Worm (Caenorhabditis elegans) whole organism, young adult: ENCODE measurements around the gene F08H9.4.
A peak's percentile ranks its signal among the peaks of the same experiment; 100 is the strongest.

Source experiments
- B0261.1 ChIP-seq: sonication (generic microtip); optimal IDR thresholded peaks from 2 replicates; lab custom pipeline; 2016; ENCODE audit warnings: mild to moderate bottlenecking, missing genetic modification characterization, moderate library complexity, missing compliant biosample characterization
- F22D6.2 ChIP-seq: sonication (generic microtip); optimal IDR thresholded peaks from 2 replicates; lab custom pipeline; 2016; ENCODE audit warnings: mild to moderate bottlenecking, missing genetic modification characterization, missing compliant biosample characterization
- F23B12.7 ChIP-seq: sonication (generic microtip); optimal IDR thresholded peaks from 2 replicates; lab custom pipeline; 2017; ENCODE audit warnings: missing genetic modification characterization, mild to moderate bottlenecking, missing compliant biosample characterization, antibody characterized with exemption, moderate library complexity; ENCODE audit not compliant: insufficient read depth
- F39B2.1 ChIP-seq: fragments of 200-800 bp; sonication (Bioruptor generic); IDR thresholded peaks from 2 replicates; pipeline ENCODE4 v1.3.6; 2022; ENCODE audit warnings: missing genetic modification reagents, missing genetic modification characterization, missing compliant biosample characterization
- F49E8.2 ChIP-seq: sonication (generic microtip); optimal IDR thresholded peaks from 3 replicates; lab custom pipeline; 2017; ENCODE audit warnings: missing genetic modification characterization, mild to moderate bottlenecking, missing compliant biosample characterization, antibody characterized with exemption, moderate library complexity; ENCODE audit not compliant: insufficient read depth
- F55B11.4 ChIP-seq: sonication (generic microtip); optimal IDR thresholded peaks from 2 replicates; lab custom pipeline; 2016; ENCODE audit warnings: missing compliant biosample characterization, missing genetic modification characterization, borderline replicate concordance; ENCODE audit not compliant: insufficient read depth
- K11D2.4 ChIP-seq: fragments of 200-800 bp; sonication (Bioruptor generic); IDR thresholded peaks from 2 replicates; pipeline ENCODE4 v1.3.6; 2022; ENCODE audit warnings: missing genetic modification reagents, missing genetic modification characterization, missing compliant biosample characterization
- K12H6.12 ChIP-seq: fragments of 200-800 bp; sonication (Bioruptor generic); optimal IDR thresholded peaks from 2 replicates; lab custom pipeline; 2018; ENCODE audit warnings: mild to moderate bottlenecking, missing genetic modification characterization, missing compliant biosample characterization
- T07F8.4 ChIP-seq: sonication (generic microtip); optimal IDR thresholded peaks from 2 replicates; lab custom pipeline; 2016; ENCODE audit warnings: mild to moderate bottlenecking, missing genetic modification characterization, moderate library complexity, missing compliant biosample characterization
- Y56A3A.18 ChIP-seq: fragments of 200-800 bp; sonication (Bioruptor generic); IDR thresholded peaks from 2 replicates; pipeline ENCODE4 v1.3.6; 2022; ENCODE audit warnings: missing genetic modification reagents, missing genetic modification characterization, missing compliant biosample characterization
- Y67H2A.10 ChIP-seq: fragments of 200-800 bp; sonication (Bioruptor generic); conservative IDR thresholded peaks from 2 replicates; pipeline ENCODE4 v1.3.6; 2022; ENCODE audit warnings: missing genetic modification reagents, missing genetic modification characterization, missing compliant biosample characterization
- attf-5 ChIP-seq: fragments of 200-800 bp; sonication (Bioruptor generic); optimal IDR thresholded peaks from 2 replicates; lab custom pipeline; 2018; ENCODE audit warnings: mild to moderate bottlenecking, missing genetic modification characterization, missing compliant biosample characterization
- chd-7 ChIP-seq: sonication (generic microtip); optimal IDR thresholded peaks from 2 replicates; lab custom pipeline; 2016; ENCODE audit warnings: mild to moderate bottlenecking, missing genetic modification characterization, moderate library complexity, missing compliant biosample characterization
- die-1 ChIP-seq: sonication (generic microtip); optimal IDR thresholded peaks from 2 replicates; lab custom pipeline; 2016; ENCODE audit warnings: missing genotype, mild to moderate bottlenecking, missing genetic modification characterization, missing compliant biosample characterization
- dox-1 ChIP-seq: fragments of 200-800 bp; sonication (Bioruptor generic); IDR thresholded peaks from 2 replicates; pipeline ENCODE4 v1.3.6; 2022; ENCODE audit warnings: missing genetic modification reagents, missing genetic modification characterization, missing compliant biosample characterization
- dpff-1 ChIP-seq: sonication (generic microtip); optimal IDR thresholded peaks from 2 replicates; lab custom pipeline; 2017; ENCODE audit warnings: mild to moderate bottlenecking, missing genetic modification characterization, missing compliant biosample characterization
- efl-1 ChIP-seq: fragments of 150-350 bp; optimal IDR thresholded peaks from 2 replicates; lab custom pipeline; 2014; ENCODE audit warnings: missing biosample characterization, missing genetic modification reagents, missing genetic modification characterization
- egl-18 ChIP-seq: fragments of 200-800 bp; sonication (Bioruptor generic); IDR thresholded peaks from 2 replicates; pipeline ENCODE4 v1.3.6; 2022; ENCODE audit warnings: missing genetic modification reagents, missing genetic modification characterization, missing compliant biosample characterization
- egl-44 ChIP-seq: fragments of 200-800 bp; sonication (Bioruptor generic); IDR thresholded peaks from 2 replicates; pipeline ENCODE4 v1.3.6; 2022; ENCODE audit warnings: missing genetic modification reagents, missing genetic modification characterization, missing compliant biosample characterization
- egrh-3 ChIP-seq: fragments of 200-800 bp; sonication (Bioruptor generic); IDR thresholded peaks from 2 replicates; pipeline ENCODE4 v1.3.6; 2022; ENCODE audit warnings: missing genetic modification reagents, missing genetic modification characterization, missing compliant biosample characterization
- ekl-4 ChIP-seq: fragments of 200-800 bp; sonication (Bioruptor generic); IDR thresholded peaks from 2 replicates; pipeline ENCODE4 v1.3.6; 2022; ENCODE audit warnings: missing genetic modification reagents, missing genetic modification characterization, missing compliant biosample characterization
- ets-4 ChIP-seq: fragments of 200-800 bp; sonication (Bioruptor generic); optimal IDR thresholded peaks from 2 replicates; lab custom pipeline; 2018; ENCODE audit warnings: mild to moderate bottlenecking, missing genetic modification characterization, missing compliant biosample characterization
- gei-17 ChIP-seq: fragments of 200-800 bp; sonication (Bioruptor generic); optimal IDR thresholded peaks from 2 replicates; lab custom pipeline; 2018; ENCODE audit warnings: mild to moderate bottlenecking, missing genetic modification characterization, missing compliant biosample characterization
- hlh-12 ChIP-seq: sonication (generic microtip); optimal IDR thresholded peaks from 2 replicates; lab custom pipeline; 2016; ENCODE audit warnings: missing genetic modification characterization, missing compliant biosample characterization
- hmg-1.2 ChIP-seq: fragments of 200-800 bp; sonication (Bioruptor generic); IDR thresholded peaks from 2 replicates; pipeline ENCODE4 v1.3.6; 2022; ENCODE audit warnings: missing genetic modification reagents, missing genetic modification characterization, missing compliant biosample characterization
- hrde-1 ChIP-seq: sonication (generic microtip); optimal IDR thresholded peaks from 2 replicates; lab custom pipeline; 2016; ENCODE audit warnings: missing genetic modification characterization, mild to moderate bottlenecking, missing compliant biosample characterization, moderate library complexity, missing genotype, missing genetic modification reagents, borderline replicate concordance
- hsf-1 ChIP-seq: fragments of 200-800 bp; sonication (Bioruptor generic); IDR thresholded peaks from 2 replicates; pipeline ENCODE4 v1.3.6; 2022; ENCODE audit warnings: missing genetic modification reagents, missing genetic modification characterization, missing compliant biosample characterization
- lag-1 ChIP-seq: fragments of 200-800 bp; sonication (Bioruptor generic); IDR thresholded peaks from 2 replicates; pipeline ENCODE4 v1.3.6; 2022; ENCODE audit warnings: missing genetic modification reagents, missing genetic modification characterization, missing compliant biosample characterization
- let-607 ChIP-seq, 2 experiments: fragments of 200-800 bp in 1 of 2; sonication (Bioruptor generic) in 1 of 2; sonication (generic microtip) in 1 of 2; optimal IDR thresholded peaks; 2 replicates each; lab custom pipeline; 2016 to 2018; ENCODE audit warnings: mild to moderate bottlenecking in 2 of 2, missing compliant biosample characterization in 2 of 2, missing genetic modification characterization in 2 of 2, moderate library complexity in 2 of 2, missing genotype in 1 of 2
- lin-35 ChIP-seq, 3 experiments: fragments of 150-350 bp in 2 of 3; sonication (generic microtip) in 1 of 3; optimal IDR thresholded peaks; 2 replicates each; lab custom pipeline; 2014 to 2018; ENCODE audit warnings: missing biosample characterization in 3 of 3, missing genetic modification characterization in 3 of 3, missing genetic modification reagents in 3 of 3
- lin-54 ChIP-seq: fragments of 200-800 bp; sonication (Bioruptor generic); optimal IDR thresholded peaks from 2 replicates; lab custom pipeline; 2018; ENCODE audit warnings: mild to moderate bottlenecking, missing genetic modification characterization, missing compliant biosample characterization
- madf-3 ChIP-seq: fragments of 200-800 bp; sonication (Bioruptor generic); IDR thresholded peaks from 2 replicates; pipeline ENCODE4 v1.3.6; 2022; ENCODE audit warnings: missing genetic modification reagents, missing genetic modification characterization, missing compliant biosample characterization
- madf-6 ChIP-seq: fragments of 200-800 bp; sonication (Bioruptor generic); IDR thresholded peaks from 2 replicates; pipeline ENCODE4 v1.3.6; 2022; ENCODE audit warnings: missing genetic modification reagents, missing genetic modification characterization, missing compliant biosample characterization
- mcd-1 ChIP-seq: fragments of 200-800 bp; sonication (Bioruptor generic); IDR thresholded peaks from 2 replicates; pipeline ENCODE4 v1.3.6; 2022; ENCODE audit warnings: missing genetic modification reagents, missing genetic modification characterization, missing compliant biosample characterization
- mes-4 ChIP-seq: sonication (generic microtip); optimal IDR thresholded peaks from 2 replicates; lab custom pipeline; 2016; ENCODE audit warnings: missing genotype, missing genetic modification characterization, missing compliant biosample characterization
- nfya-2 ChIP-seq: fragments of 200-800 bp; sonication (Bioruptor generic); IDR thresholded peaks from 2 replicates; pipeline ENCODE4 v1.3.6; 2022; ENCODE audit warnings: missing genetic modification reagents, missing genetic modification characterization, missing compliant biosample characterization
- pbrm-1 ChIP-seq: fragments of 200-800 bp; sonication (Bioruptor generic); IDR thresholded peaks from 2 replicates; pipeline ENCODE4 v1.3.6; 2022; ENCODE audit warnings: missing genetic modification reagents, missing genetic modification characterization, missing compliant biosample characterization
- sea-2 ChIP-seq: fragments of 200-800 bp; sonication (Bioruptor generic); IDR thresholded peaks from 2 replicates; pipeline ENCODE4 v1.3.6; 2022; ENCODE audit warnings: missing genetic modification characterization, missing compliant biosample characterization
- snpc-1.3 ChIP-seq: sonication (generic microtip); optimal IDR thresholded peaks from 2 replicates; lab custom pipeline; 2017; ENCODE audit warnings: missing genetic modification characterization, mild to moderate bottlenecking, missing compliant biosample characterization, antibody characterized with exemption, moderate library complexity, missing genotype, missing genetic modification reagents; ENCODE audit not compliant: insufficient read depth
- snpc-4 ChIP-seq, 5 experiments: fragments of 150-350 bp in 1 of 5; sonication (generic microtip) in 4 of 5; optimal IDR thresholded peaks; 2 replicates each; lab custom pipeline; 2014 to 2018; ENCODE audit warnings: missing genetic modification characterization in 5 of 5, missing biosample characterization in 3 of 5, antibody characterized with exemption in 2 of 5, mild to moderate bottlenecking in 2 of 5, missing compliant biosample characterization in 2 of 5, missing genotype in 2 of 5, moderate library complexity in 2 of 5, missing genetic modification reagents in 1 of 5
- somi-1 ChIP-seq: fragments of 200-800 bp; sonication (Bioruptor generic); optimal IDR thresholded peaks from 2 replicates; lab custom pipeline; 2018; ENCODE audit warnings: mild to moderate bottlenecking, missing genetic modification characterization, missing compliant biosample characterization
- tbx-9 ChIP-seq: sonication (generic microtip); optimal IDR thresholded peaks from 2 replicates; lab custom pipeline; 2016; ENCODE audit warnings: borderline replicate concordance, missing genetic modification characterization, inconsistent platforms, missing compliant biosample characterization
- tlf-1 ChIP-seq: fragments of 200-800 bp; sonication (Bioruptor generic); optimal IDR thresholded peaks from 2 replicates; lab custom pipeline; 2018; ENCODE audit warnings: mild to moderate bottlenecking, missing genetic modification characterization, missing compliant biosample characterization
- zfh-2 ChIP-seq: fragments of 200-800 bp; sonication (Bioruptor generic); conservative IDR thresholded peaks from 2 replicates; pipeline ENCODE4 v1.3.6; 2022; ENCODE audit warnings: missing genetic modification reagents, missing genetic modification characterization, missing compliant biosample characterization
- ztf-26 ChIP-seq: sonication (generic microtip); optimal IDR thresholded peaks from 2 replicates; lab custom pipeline; 2017; ENCODE audit warnings: missing genetic modification characterization, missing compliant biosample characterization
- ztf-28 ChIP-seq: fragments of 200-800 bp; sonication (Bioruptor generic); IDR thresholded peaks from 2 replicates; pipeline ENCODE4 v1.3.6; 2022; ENCODE audit warnings: missing genetic modification reagents, missing genetic modification characterization, missing compliant biosample characterization

The F08H9.4 gene

ce11 chrV:14460122-14460521, 4.1 kb downstream of the F08H9.4 start (continued):
- peak; percentile 66 for TF ChIP-seq hrde-1 (tag; lab: Kevin White, UChicago)
- 0 out of 2 replicates have a peak, but pooled peaks have one; percentile 28 for TF ChIP-seq madf-6 (GFP tag; lab: Robert Waterston, UW)
- no peak for TF ChIP-seq ztf-26 (tag; lab: Kevin White, UChicago)
- TF ChIP-seq let-607 (tag; optimal IDR thresholded peaks at IDR 0.05; lab: Kevin White, UChicago) = no peak
- no peak for TF ChIP-seq madf-3
- TF ChIP-seq zfh-2 (GFP tag; lab: Robert Waterston, UW) = no peak
- TF ChIP-seq chd-7 (tag; lab: Kevin White, UChicago) = no peak
- no peak for TF ChIP-seq F55B11.4 (tag; lab: Kevin White, UChicago)
- no peak for TF ChIP-seq hlh-12 (tag; lab: Kevin White, UChicago)
- TF ChIP-seq K11D2.4 = no peak
- no peak for TF ChIP-seq F39B2.1 (GFP tag; lab: Robert Waterston, UW)
- TF ChIP-seq somi-1 (GFP tag; lab: Kevin White, UChicago) = no peak
- TF ChIP-seq nfya-2 (GFP tag; lab: Robert Waterston, UW) = no peak
- no peak for TF ChIP-seq Y67H2A.10
- TF ChIP-seq egl-44 = no peak
- TF ChIP-seq K12H6.12 (tag; lab: Kevin White, UChicago) = no peak
- no peak for TF ChIP-seq lin-35 (GFP tag; optimal IDR thresholded peaks at IDR 0.05; lab: Kevin White, UChicago)
- no peak for TF ChIP-seq snpc-4 (GFP tag; optimal IDR thresholded peaks at IDR 0.05; lab: Kevin White, UChicago)
- TF ChIP-seq snpc-4 (tag; optimal IDR thresholded peaks at IDR 0.05; lab: Kevin White, UChicago) = peak in 1 of 4 experiments; percentile 13
- no peak for TF ChIP-seq F22D6.2 (tag; lab: Kevin White, UChicago)
- TF ChIP-seq tlf-1 = no peak
- TF ChIP-seq die-1 (tag; lab: Kevin White, UChicago) = no peak
- no peak for TF ChIP-seq sea-2
- TF ChIP-seq gei-17 (GFP tag; lab: Kevin White, UChicago) = no peak
- no peak for TF ChIP-seq mcd-1 (GFP tag; lab: Robert Waterston, UW)
- peak; percentile 9 for TF ChIP-seq lin-54 (GFP tag; lab: Kevin White, UChicago)
- no peak for TF ChIP-seq Y56A3A.18 (GFP tag; lab: Robert Waterston, UW)
- no peak for TF ChIP-seq F23B12.7 (tag; lab: Kevin White, UChicago)

DNA sequence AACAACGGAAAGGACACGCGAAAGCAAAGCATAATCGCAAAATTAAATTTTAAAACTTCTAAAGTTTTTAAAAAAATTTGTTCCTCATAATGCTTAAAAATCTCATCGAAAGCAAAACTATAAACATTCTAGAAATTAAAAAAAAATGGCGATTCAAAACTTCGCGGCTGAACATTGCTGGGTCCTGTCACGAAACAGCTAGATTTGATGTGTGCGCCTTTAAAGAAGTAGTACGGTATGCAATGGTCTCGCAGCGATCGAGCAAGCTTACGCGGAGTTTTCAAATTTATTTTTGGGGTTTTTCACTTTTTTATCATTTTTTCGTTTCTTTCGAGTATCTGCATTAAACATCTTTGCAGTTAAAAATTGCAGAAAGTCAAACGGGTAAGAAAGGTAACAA, 7.2 kb downstream of the F08H9.4 start, which contains the start of gene coh-3:
Gene coh-3, plus strand, starts transcription at position 353 of the 400 bp plus-strand sequence.
- no peak for TF ChIP-seq T07F8.4 (tag; lab: Kevin White, UChicago)
- TF ChIP-seq dox-1 = peak; percentile 81
- TF ChIP-seq die-1 (tag; lab: Kevin White, UChicago) = no peak
- TF ChIP-seq ztf-28 (GFP tag; lab: Robert Waterston, UW) = peak; percentile 53; the same call in 1 of the 2 replicates
- peak; percentile 49; the same call in 1 of the 2 replicates for TF ChIP-seq hmg-1.2 (GFP tag; lab: Robert Waterston, UW)
- no peak for TF ChIP-seq B0261.1 (tag; lab: Kevin White, UChicago)
- no peak for TF ChIP-seq dpff-1 (tag; lab: Kevin White, UChicago)
- TF ChIP-seq F22D6.2 (tag; lab: Kevin White, UChicago) = no peak
- no peak for TF ChIP-seq mes-4 (tag; lab: Kevin White, UChicago)
- no peak for TF ChIP-seq ets-4 (GFP tag; lab: Kevin White, UChicago)
- TF ChIP-seq egl-18 (GFP tag; lab: Robert Waterston, UW) = no peak
- TF ChIP-seq Y56A3A.18 (GFP tag; lab: Robert Waterston, UW) = no peak
- TF ChIP-seq lag-1 = no peak
- TF ChIP-seq hsf-1 (GFP tag; lab: Robert Waterston, UW) = peak; percentile 93
- TF ChIP-seq F49E8.2 (tag; lab: Kevin White, UChicago) = peak; percentile 94
- no peak for TF ChIP-seq egrh-3
- TF ChIP-seq tbx-9 (tag; lab: Kevin White, UChicago) = no peak
- peak; percentile 96 for TF ChIP-seq efl-1 (GFP tag; lab: Kevin White, UChicago)
- TF ChIP-seq K11D2.4 = no peak
- no peak for TF ChIP-seq attf-5 (GFP tag; lab: Kevin White, UChicago)
- no peak for TF ChIP-seq sea-2
- peak; percentile 88 for TF ChIP-seq ekl-4 (GFP tag; lab: Robert Waterston, UW)
- TF ChIP-seq pbrm-1 (GFP tag; lab: Robert Waterston, UW) = peak; percentile 74
- peak; percentile 90 for TF ChIP-seq madf-3
- TF ChIP-seq snpc-1.3 (tag; lab: Kevin White, UChicago) = peak; percentile 92
- TF ChIP-seq lin-35 (GFP tag; optimal IDR thresholded peaks at IDR 0.05; lab: Kevin White, UChicago) = peak in 1 of 3 experiments; percentile 30
